Worm (Caenorhabditis elegans): Measurements from ENCODE around the gene Y41C4A.9.

Gene Y41C4A.9

DNA sequence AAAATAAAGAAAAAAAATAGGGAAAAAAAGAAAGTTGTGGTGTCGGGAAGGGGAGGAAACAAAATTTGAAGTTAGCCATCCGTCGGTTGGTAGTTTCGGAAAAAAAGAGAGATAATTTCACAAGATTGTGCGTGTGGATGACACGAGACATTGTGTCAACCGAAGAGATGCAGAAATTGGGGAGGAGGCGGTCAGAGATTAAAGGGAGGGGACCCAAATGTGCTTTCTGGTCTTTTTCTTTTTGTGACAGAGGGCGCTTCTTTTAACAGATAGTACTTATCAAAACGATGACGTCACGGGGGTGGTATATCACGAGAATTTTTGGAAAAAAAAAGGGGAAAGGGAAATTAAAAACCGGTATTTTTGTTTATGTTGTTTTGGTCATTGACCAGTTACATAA lies 20.0 kb upstream of the Y41C4A.9 start (continued):
- TF ChIP-seq mep-1 (tag; optimal IDR thresholded peaks at IDR 0.05): no peak
- TF ChIP-seq egl-13 (tag; optimal IDR thresholded peaks at IDR 0.05): no peak
- TF ChIP-seq ceh-82 (tag; optimal IDR thresholded peaks at IDR 0.05): peak in 2 of 3 experiments; percentile 13 to 46
- no peak for TF ChIP-seq ama-1 (optimal IDR thresholded peaks at IDR 0.05)
- peak; percentile 52; the same call in 1 of the 2 replicates for TF ChIP-seq mab-9 (GFP tag; IDR thresholded peaks at IDR 0.05)
- TF ChIP-seq snpc-4 (tag; optimal IDR thresholded peaks at IDR 0.05): peak; percentile 26
- no peak for TF ChIP-seq ceh-88 (GFP tag; IDR thresholded peaks at IDR 0.05)
- TF ChIP-seq egl-27 (tag; optimal IDR thresholded peaks at IDR 0.05): no peak
- TF ChIP-seq aly-2 (tag; optimal IDR thresholded peaks at IDR 0.05): no peak
- peak; percentile 51 for TF ChIP-seq nhr-19 (GFP tag; conservative IDR thresholded peaks at IDR 0.05)
- no peak for TF ChIP-seq fkh-4 (tag; optimal IDR thresholded peaks at IDR 0.05; ENCODE audit: borderline replicate concordance)
- peak; percentile 57 to 65 for TF ChIP-seq lsy-2 (tag; optimal IDR thresholded peaks at IDR 0.05)
- no peak for TF ChIP-seq hpl-2 (GFP tag; optimal IDR thresholded peaks at IDR 0.05)
- TF ChIP-seq lin-15B (tag; optimal IDR thresholded peaks at IDR 0.05): no peak
- no peak for TF ChIP-seq hlh-17 (GFP tag; optimal IDR thresholded peaks at IDR 0.05; ENCODE audit: borderline replicate concordance)
- TF ChIP-seq unc-98 (GFP tag; IDR thresholded peaks at IDR 0.05): no peak
- peak; percentile 28 for TF ChIP-seq zag-1 (tag; optimal IDR thresholded peaks at IDR 0.05)
- TF ChIP-seq swsn-7 (tag; optimal IDR thresholded peaks at IDR 0.05): peak; percentile 35
- TF ChIP-seq sup-37 (GFP tag; optimal IDR thresholded peaks at IDR 0.05): no peak
- TF ChIP-seq ztf-11 (tag; optimal IDR thresholded peaks at IDR 0.05): no peak
- TF ChIP-seq C34B4.2 (tag; optimal IDR thresholded peaks at IDR 0.05): no peak
- TF ChIP-seq ceh-90 (tag; optimal IDR thresholded peaks at IDR 0.05): no peak
- TF ChIP-seq elt-2 (tag; optimal IDR thresholded peaks at IDR 0.05): no peak
- no peak for TF ChIP-seq ces-1 (GFP tag; optimal IDR thresholded peaks at IDR 0.05)
- no peak for TF ChIP-seq sox-4 (tag; optimal IDR thresholded peaks at IDR 0.05)
- TF ChIP-seq Y116A8C.19 (tag; optimal IDR thresholded peaks at IDR 0.05; ENCODE audit: borderline replicate concordance): no peak
- no peak for TF ChIP-seq pag-3 (tag; optimal IDR thresholded peaks at IDR 0.05; ENCODE audit: borderline replicate concordance, insufficient read depth)
- TF ChIP-seq C16A3.4 (tag; optimal IDR thresholded peaks at IDR 0.05): peak; percentile 29
- TF ChIP-seq mef-2 (tag; optimal IDR thresholded peaks at IDR 0.05): no peak
- TF ChIP-seq snu-23 (GFP tag; optimal IDR thresholded peaks at IDR 0.05): peak; percentile 70
- no peak for TF ChIP-seq nhr-11 (tag; optimal IDR thresholded peaks at IDR 0.05)
- TF ChIP-seq dsc-1 (tag; optimal IDR thresholded peaks at IDR 0.05): peak; percentile 44
- no peak for TF ChIP-seq irx-1 (tag; optimal IDR thresholded peaks at IDR 0.05)
- no peak for TF ChIP-seq nhr-77 (tag; optimal IDR thresholded peaks at IDR 0.05)
- no peak for TF ChIP-seq jun-1 (tag; optimal IDR thresholded peaks at IDR 0.05)
- no peak for TF ChIP-seq unc-86 (tag; optimal IDR thresholded peaks at IDR 0.05)
- TF ChIP-seq unc-30 (tag; optimal IDR thresholded peaks at IDR 0.05): no peak
- peak; percentile 76 for TF ChIP-seq grh-1 (GFP tag; IDR thresholded peaks at IDR 0.05)
- TF ChIP-seq aha-1 (tag; optimal IDR thresholded peaks at IDR 0.05): no peak
- no peak for TF ChIP-seq unc-62 (GFP tag; optimal IDR thresholded peaks at IDR 0.05)
- TF ChIP-seq vab-15 (tag; optimal IDR thresholded peaks at IDR 0.05): no peak
- no peak for TF ChIP-seq alr-1 (tag; optimal IDR thresholded peaks at IDR 0.05; ENCODE audit: borderline replicate concordance)
- peak; percentile 80 for TF ChIP-seq nhr-71 (tag; optimal IDR thresholded peaks at IDR 0.05)

ce11 chrIII:11737527-11737926 lies 19.1 kb upstream of the Y41C4A.9 start, which contains the start of gene sup-1:
Gene sup-1 (minus strand): TSS chrIII:11737627.
- no peak for TF ChIP-seq fkh-10 (GFP tag; optimal IDR thresholded peaks at IDR 0.05)
- no peak for TF ChIP-seq lsy-2 (tag; optimal IDR thresholded peaks at IDR 0.05)
- no peak for TF ChIP-seq nhr-19 (GFP tag; conservative IDR thresholded peaks at IDR 0.05)
- TF ChIP-seq unc-30 (tag; optimal IDR thresholded peaks at IDR 0.05): no peak
- no peak for TF ChIP-seq xbp-1 (tag; optimal IDR thresholded peaks at IDR 0.05)
- TF ChIP-seq nhr-28 (tag; optimal IDR thresholded peaks at IDR 0.05): no peak
- TF ChIP-seq blmp-1 (tag; optimal IDR thresholded peaks at IDR 0.05): no peak
- no peak for TF ChIP-seq alr-1 (tag; optimal IDR thresholded peaks at IDR 0.05; ENCODE audit: borderline replicate concordance)
- no peak for TF ChIP-seq lin-15B (tag; optimal IDR thresholded peaks at IDR 0.05)
- no peak for TF ChIP-seq zip-4 (GFP tag; optimal IDR thresholded peaks at IDR 0.05)
- no peak for TF ChIP-seq fkh-4 (tag; optimal IDR thresholded peaks at IDR 0.05; ENCODE audit: borderline replicate concordance)
- no peak for TF ChIP-seq unc-86 (tag; optimal IDR thresholded peaks at IDR 0.05)
- no peak for TF ChIP-seq hpl-2 (GFP tag; optimal IDR thresholded peaks at IDR 0.05)
- no peak for TF ChIP-seq ceh-8 (GFP tag; optimal IDR thresholded peaks at IDR 0.05)
- no peak for TF ChIP-seq lir-3 (tag; optimal IDR thresholded peaks at IDR 0.05; ENCODE audit: poor library complexity)
- TF ChIP-seq skn-1 (tag; optimal IDR thresholded peaks at IDR 0.05): no peak
- TF ChIP-seq zag-1 (tag; optimal IDR thresholded peaks at IDR 0.05): no peak
- TF ChIP-seq tbx-2 (tag; optimal IDR thresholded peaks at IDR 0.05): no peak
